Worm (Caenorhabditis elegans) whole organism, mixed stage, embryonic: ENCODE data around the gene nhr-71.

Source experiments
- M03D4.4 ChIP-seq: sonication (generic microtip); optimal IDR thresholded peaks from 2 replicates; lab custom pipeline; 2017; ENCODE audit warnings: mild to moderate bottlenecking, missing genetic modification characterization, missing compliant biosample characterization
- bed-3 ChIP-seq: fragments of 200-800 bp; sonication (Bioruptor generic); optimal IDR thresholded peaks from 3 replicates; lab custom pipeline; 2018; ENCODE audit warnings: mild to moderate bottlenecking, missing genetic modification characterization, moderate library complexity, missing compliant biosample characterization
- blmp-1 ChIP-seq: fragments of 150-350 bp; optimal IDR thresholded peaks from 2 replicates; lab custom pipeline; 2014; ENCODE audit warnings: missing biosample characterization, missing genetic modification characterization
- ceh-43 ChIP-seq: fragments of 200-800 bp; sonication (Bioruptor generic); optimal IDR thresholded peaks from 2 replicates; lab custom pipeline; 2018; ENCODE audit warnings: mild to moderate bottlenecking, missing genetic modification characterization, moderate library complexity, missing compliant biosample characterization
- ceh-83 ChIP-seq: fragments of 200-800 bp; sonication (Bioruptor generic); optimal IDR thresholded peaks from 2 replicates; lab custom pipeline; 2018; ENCODE audit warnings: mild to moderate bottlenecking, missing genetic modification characterization, missing compliant biosample characterization
- ces-1 ChIP-seq: fragments of 150-350 bp; optimal IDR thresholded peaks from 2 replicates; lab custom pipeline; 2014; ENCODE audit warnings: missing biosample characterization, missing genetic modification reagents, missing genetic modification characterization
- cnd-1 ChIP-seq: fragments of 200-800 bp; sonication (Bioruptor generic); optimal IDR thresholded peaks from 2 replicates; lab custom pipeline; 2018; ENCODE audit warnings: mild to moderate bottlenecking, missing genetic modification characterization, missing compliant biosample characterization
- drap-1 ChIP-seq: fragments of 200-800 bp; sonication (Bioruptor generic); optimal IDR thresholded peaks from 3 replicates; lab custom pipeline; 2018; ENCODE audit warnings: mild to moderate bottlenecking, missing genetic modification characterization, missing compliant biosample characterization
- elt-1 ChIP-seq: sonication (generic microtip); optimal IDR thresholded peaks from 2 replicates; lab custom pipeline; 2017; ENCODE audit warnings: missing genetic modification characterization, mild to moderate bottlenecking, missing compliant biosample characterization, antibody characterized with exemption, moderate library complexity, borderline replicate concordance; ENCODE audit not compliant: insufficient read depth
- elt-3 ChIP-seq: fragments of 150-350 bp; optimal IDR thresholded peaks from 2 replicates; lab custom pipeline; 2014; ENCODE audit warnings: missing biosample characterization, missing genetic modification characterization
- flh-1 ChIP-seq: fragments of 200-800 bp; sonication (Bioruptor generic); optimal IDR thresholded peaks from 2 replicates; lab custom pipeline; 2018; ENCODE audit warnings: mild to moderate bottlenecking, missing genetic modification characterization, moderate library complexity, missing compliant biosample characterization
- ham-2 ChIP-seq: fragments of 200-800 bp; sonication (Bioruptor generic); optimal IDR thresholded peaks from 2 replicates; lab custom pipeline; 2018; ENCODE audit warnings: mild to moderate bottlenecking, missing genetic modification characterization, missing compliant biosample characterization
- hlh-1 ChIP-seq: fragments of 150-350 bp; optimal IDR thresholded peaks from 2 replicates; lab custom pipeline; 2014; ENCODE audit warnings: missing biosample characterization, missing genetic modification reagents, missing genetic modification characterization
- lin-13 ChIP-seq: fragments of 150-350 bp; optimal IDR thresholded peaks from 2 replicates; lab custom pipeline; 2014; ENCODE audit warnings: missing biosample characterization, missing genetic modification characterization
- lin-32 ChIP-seq: fragments of 200-800 bp; sonication (Bioruptor generic); optimal IDR thresholded peaks from 2 replicates; lab custom pipeline; 2018; ENCODE audit warnings: mild to moderate bottlenecking, missing genetic modification characterization, missing compliant biosample characterization
- lsy-2 ChIP-seq: fragments of 150-350 bp; optimal IDR thresholded peaks from 2 replicates; lab custom pipeline; 2014; ENCODE audit warnings: missing biosample characterization, missing genetic modification characterization
- mab-5 ChIP-seq: fragments of 150-350 bp; optimal IDR thresholded peaks from 2 replicates; lab custom pipeline; 2014; ENCODE audit warnings: missing biosample characterization, missing genetic modification characterization
- mep-1 ChIP-seq: fragments of 150-350 bp; optimal IDR thresholded peaks from 2 replicates; lab custom pipeline; 2017; ENCODE audit warnings: missing biosample characterization, missing genetic modification reagents, missing genetic modification characterization, inconsistent platforms
- mls-2 ChIP-seq: sonication (generic microtip); optimal IDR thresholded peaks from 2 replicates; lab custom pipeline; 2016; ENCODE audit warnings: mild to moderate bottlenecking, missing genetic modification characterization, moderate library complexity, missing compliant biosample characterization
- nhr-12 ChIP-seq: fragments of 150-350 bp; optimal IDR thresholded peaks from 2 replicates; lab custom pipeline; 2014; ENCODE audit warnings: missing biosample characterization, missing genetic modification characterization
- nhr-2 ChIP-seq: fragments of 150-350 bp; optimal IDR thresholded peaks from 2 replicates; lab custom pipeline; 2014; ENCODE audit warnings: missing biosample characterization, missing genetic modification characterization
- nhr-237 ChIP-seq: fragments of 150-350 bp; optimal IDR thresholded peaks from 2 replicates; lab custom pipeline; 2014; ENCODE audit warnings: missing biosample characterization, missing genetic modification characterization
- nhr-28 ChIP-seq: fragments of 150-350 bp; optimal IDR thresholded peaks from 2 replicates; lab custom pipeline; 2014; ENCODE audit warnings: missing biosample characterization, missing genetic modification characterization
- nhr-76 ChIP-seq: sonication (generic microtip); optimal IDR thresholded peaks from 2 replicates; lab custom pipeline; 2017; ENCODE audit warnings: missing biosample characterization, missing genetic modification characterization
- pha-4 ChIP-seq: fragments of 150-350 bp; optimal IDR thresholded peaks from 2 replicates; lab custom pipeline; 2018; ENCODE audit warnings: missing biosample characterization, missing genetic modification reagents, missing genetic modification characterization
- sem-2 ChIP-seq: fragments of 200-800 bp; sonication (Bioruptor generic); optimal IDR thresholded peaks from 2 replicates; lab custom pipeline; 2018; ENCODE audit warnings: mild to moderate bottlenecking, missing genetic modification characterization, missing compliant biosample characterization
- snpc-4 ChIP-seq: fragments of 150-350 bp; optimal IDR thresholded peaks from 2 replicates; lab custom pipeline; 2014; ENCODE audit warnings: missing biosample characterization, missing genetic modification characterization
- tbx-8 ChIP-seq: fragments of 200-800 bp; sonication (Bioruptor generic); optimal IDR thresholded peaks from 2 replicates; lab custom pipeline; 2018; ENCODE audit warnings: mild to moderate bottlenecking, missing genetic modification characterization, moderate library complexity, missing compliant biosample characterization
- unc-120 ChIP-seq: sonication (generic microtip); optimal IDR thresholded peaks from 2 replicates; lab custom pipeline; 2017; ENCODE audit warnings: missing genetic modification characterization, missing compliant biosample characterization; ENCODE audit not compliant: poor library complexity, severe bottlenecking
- unc-39 ChIP-seq: fragments of 150-350 bp; optimal IDR thresholded peaks from 2 replicates; lab custom pipeline; 2014; ENCODE audit warnings: missing biosample characterization, missing genetic modification characterization
- unc-62 ChIP-seq: fragments of 150-350 bp; optimal IDR thresholded peaks from 2 replicates; lab custom pipeline; 2014; ENCODE audit warnings: missing biosample characterization, missing genetic modification reagents, missing genetic modification characterization
- zip-8 ChIP-seq: fragments of 150-350 bp; optimal IDR thresholded peaks from 2 replicates; lab custom pipeline; 2014; ENCODE audit warnings: missing biosample characterization, missing genetic modification characterization
- ztf-11 ChIP-seq: fragments of 150-350 bp; optimal IDR thresholded peaks from 2 replicates; lab custom pipeline; 2014; ENCODE audit warnings: missing biosample characterization, missing genetic modification characterization

The nhr-71 gene

DNA sequence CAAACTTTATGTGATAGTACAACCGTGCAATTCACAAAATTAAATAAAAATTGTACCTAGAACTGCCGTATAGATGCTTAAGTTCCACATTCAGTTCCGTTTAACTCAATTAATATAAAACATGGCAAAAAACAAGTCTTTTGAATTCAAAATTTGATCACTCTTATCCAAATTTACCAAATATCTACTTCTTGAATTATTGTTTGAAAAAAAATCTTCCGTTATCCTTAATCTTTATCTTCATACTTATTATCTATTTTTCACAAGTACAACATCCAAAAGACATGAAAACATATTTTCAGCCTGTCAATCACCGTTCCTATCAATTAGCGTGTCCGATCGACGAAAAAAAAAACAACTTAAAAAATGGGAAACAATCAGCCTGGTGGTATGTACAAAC, 8.4 kb downstream of the nhr-71 start, which contains the start of gene aakb-1:
aakb-1 (plus strand) TSS at position 301 of the 400 bp plus-strand sequence.
- TF ChIP-seq hlh-1 (tag; lab: Kevin White, UChicago): no peak
- TF ChIP-seq blmp-1 (tag; lab: Kevin White, UChicago): no peak
- TF ChIP-seq M03D4.4 (tag; lab: Kevin White, UChicago): no peak
- no peak for TF ChIP-seq mep-1
- TF ChIP-seq unc-120 (tag; lab: Kevin White, UChicago): no peak
- TF ChIP-seq ztf-11 (tag; lab: Kevin White, UChicago): no peak
- no peak for TF ChIP-seq unc-62 (GFP tag; lab: Kevin White, UChicago)
- TF ChIP-seq flh-1 (GFP tag; lab: Kevin White, UChicago): no peak
- no peak for TF ChIP-seq nhr-28
- no peak for TF ChIP-seq drap-1
- TF ChIP-seq, all 35 proteins: peak for 0

ce11 chrX:13759676-13760447, 12.7 kb downstream of the nhr-71 start, which contains the start of gene cest-13:
Gene cest-13 (plus strand): TSS chrX:13760237.
- TF ChIP-seq mls-2 (tag; lab: Kevin White, UChicago) (no peak), zip-8 (no peak), cnd-1 (no peak), flh-1 (GFP tag; lab: Kevin White, UChicago) (no peak), lsy-2 (tag; lab: Kevin White, UChicago) (no peak), nhr-237 (tag; lab: Kevin White, UChicago) (no peak), mab-5 (no peak), ztf-11 (tag; lab: Kevin White, UChicago) (no peak), tbx-8 (GFP tag; lab: Kevin White, UChicago) (no peak), drap-1 (no peak)

DNA sequence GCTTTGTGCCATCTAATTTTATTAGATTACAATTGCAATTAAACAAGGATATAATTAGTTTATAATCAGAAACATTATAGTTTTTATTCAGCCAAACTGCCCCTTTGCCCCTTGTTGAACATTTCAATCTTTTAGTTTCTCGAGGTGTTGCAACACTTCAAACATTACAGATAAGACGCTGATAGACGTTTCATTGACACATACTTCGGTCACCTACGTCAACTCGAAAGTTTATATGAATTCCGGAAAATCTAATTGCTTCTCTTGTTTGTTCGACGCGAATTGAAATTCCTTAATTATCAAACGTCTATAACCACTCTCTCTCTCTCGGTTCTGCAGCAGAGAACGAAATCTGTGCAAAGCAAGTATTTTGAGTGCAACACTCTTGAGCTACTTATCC, 20.2 kb downstream of the nhr-71 start:
- TF ChIP-seq cnd-1 (no peak), ceh-83 (GFP tag; lab: Kevin White, UChicago) (no peak), tbx-8 (GFP tag; lab: Kevin White, UChicago) (no peak), nhr-12 (tag; lab: Kevin White, UChicago) (no peak), mls-2 (tag; lab: Kevin White, UChicago) (no peak), M03D4.4 (tag; lab: Kevin White, UChicago) (no peak), mab-5 (no peak), zip-8 (no peak), ces-1 (GFP tag; lab: Kevin White, UChicago) (no peak), lsy-2 (tag; lab: Kevin White, UChicago) (no peak), lin-32 (GFP tag; lab: Kevin White, UChicago) (no peak), hlh-1 (tag; lab: Kevin White, UChicago) (no peak)

ce11 chrX:13768562-13768961, 21.4 kb downstream of the nhr-71 start:
- TF ChIP-seq snpc-4 (tag; lab: Kevin White, UChicago) (no peak), ces-1 (GFP tag; lab: Kevin White, UChicago) (peak; percentile 85), elt-3 (no peak), sem-2 (no peak)
- TF ChIP-seq, all 35 proteins: peak for 1

DNA sequence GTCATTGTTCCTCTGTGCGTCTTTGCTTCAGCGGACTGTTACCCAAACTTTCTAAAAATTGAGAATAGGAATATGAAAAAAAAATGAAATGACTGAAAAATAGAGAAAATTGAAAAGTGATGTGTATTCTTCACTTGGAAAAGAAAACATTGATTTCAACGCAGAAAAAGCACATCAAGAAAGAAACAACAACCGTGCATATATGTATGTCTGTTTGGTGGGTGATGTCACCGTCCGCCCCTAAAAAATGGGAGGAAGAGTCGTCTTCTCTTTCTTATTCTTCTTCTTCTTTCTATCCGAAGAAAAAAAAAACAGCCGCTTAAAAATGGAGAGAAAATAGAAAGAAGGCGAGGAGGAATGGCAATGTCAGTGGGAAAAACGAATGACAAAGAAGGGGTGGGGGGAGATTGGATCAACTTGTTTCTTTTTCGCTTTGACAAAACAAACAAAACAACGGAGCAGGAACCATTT, 23.4 kb downstream of the nhr-71 start, which contains the start of gene nkb-3:
nkb-3 (minus strand) TSS at position 51 of the 471 bp plus-strand sequence.
- TF ChIP-seq nhr-76 (no peak), ztf-11 (tag; lab: Kevin White, UChicago) (no peak), unc-62 (GFP tag; lab: Kevin White, UChicago) (no peak), ham-2 (GFP tag; lab: Kevin White, UChicago) (no peak), snpc-4 (tag; lab: Kevin White, UChicago) (no peak), ceh-43 (GFP tag; lab: Kevin White, UChicago) (no peak), mep-1 (no peak), nhr-237 (tag; lab: Kevin White, UChicago) (no peak), elt-1 (tag; lab: Kevin White, UChicago) (no peak)

DNA sequence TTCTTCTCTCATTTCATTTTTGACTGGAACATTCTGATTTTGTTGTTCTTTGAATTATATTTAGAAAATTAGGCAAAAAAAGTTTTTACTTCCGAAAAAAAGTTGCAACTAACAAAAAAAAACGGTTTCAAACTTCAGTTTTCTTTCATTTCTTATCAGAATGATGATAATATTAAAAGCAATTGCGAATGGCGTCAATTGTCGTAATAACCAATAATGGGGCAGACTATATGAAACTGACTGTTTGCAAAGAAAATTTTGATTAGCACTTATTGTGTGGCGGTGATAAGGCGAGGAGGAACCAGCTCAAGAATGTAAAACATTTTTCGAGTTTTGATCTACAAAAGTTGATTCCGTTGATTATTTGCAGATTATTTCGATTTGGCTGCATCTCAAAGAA, 25.6 kb downstream of the nhr-71 start:
- TF ChIP-seq nhr-12 (tag; lab: Kevin White, UChicago) (no peak), elt-3 (no peak), unc-39 (no peak), cnd-1 (no peak), M03D4.4 (tag; lab: Kevin White, UChicago) (no peak), mab-5 (no peak), lsy-2 (tag; lab: Kevin White, UChicago) (no peak), ces-1 (GFP tag; lab: Kevin White, UChicago) (no peak), ztf-11 (tag; lab: Kevin White, UChicago) (no peak), bed-3 (no peak), snpc-4 (tag; lab: Kevin White, UChicago) (no peak), pha-4 (tag; lab: Kevin White, UChicago) (no peak), hlh-1 (tag; lab: Kevin White, UChicago) (no peak), sem-2 (no peak), tbx-8 (GFP tag; lab: Kevin White, UChicago) (no peak), nhr-2 (tag; lab: Kevin White, UChicago) (no peak), zip-8 (no peak), lin-13 (tag; lab: Kevin White, UChicago) (no peak), nhr-28 (no peak), ham-2 (GFP tag; lab: Kevin White, UChicago) (no peak)
